Worm (Caenorhabditis elegans) whole organism, L3 larva: Measurements from ENCODE around the gene B0250.7.

Experiments
- R02D3.7 ChIP-seq: fragments of 150-350 bp; optimal IDR thresholded peaks from 2 replicates; lab custom pipeline; 2014; ENCODE audit warnings: missing biosample characterization, missing genetic modification characterization
- ZK546.5 ChIP-seq: sonication (generic microtip); optimal IDR thresholded peaks from 2 replicates; lab custom pipeline; 2017; ENCODE audit warnings: missing biosample characterization, missing genetic modification characterization
- ama-1 ChIP-seq: fragments of 150-350 bp; optimal IDR thresholded peaks from 2 replicates; lab custom pipeline; 2018
- ceh-16 ChIP-seq: sonication (generic microtip); optimal IDR thresholded peaks from 2 replicates; lab custom pipeline; 2017; ENCODE audit warnings: missing biosample characterization, missing genetic modification characterization
- ceh-28 ChIP-seq: fragments of 150-350 bp; optimal IDR thresholded peaks from 2 replicates; lab custom pipeline; 2014; ENCODE audit warnings: missing biosample characterization, missing genetic modification reagents, missing genetic modification characterization
- ceh-82 ChIP-seq: fragments of 150-350 bp; optimal IDR thresholded peaks from 2 replicates; lab custom pipeline; 2014; ENCODE audit warnings: missing biosample characterization, missing genetic modification characterization
- egl-5 ChIP-seq: fragments of 150-350 bp; optimal IDR thresholded peaks from 2 replicates; lab custom pipeline; 2017; ENCODE audit warnings: missing biosample characterization, missing genetic modification reagents, missing genetic modification characterization, inconsistent platforms
- elt-1 ChIP-seq: fragments of 150-350 bp; optimal IDR thresholded peaks from 2 replicates; lab custom pipeline; 2014; ENCODE audit warnings: missing biosample characterization, missing genetic modification characterization
- elt-3 ChIP-seq, 3 experiments: fragments of 150-350 bp in 1 of 3; sonication (generic microtip) in 2 of 3; optimal IDR thresholded peaks; 2 replicates in 2 of 3; 4 replicates in 1 of 3; lab custom pipeline; 2014 to 2017; ENCODE audit warnings: missing biosample characterization in 3 of 3, missing genetic modification characterization in 3 of 3
- fkh-10 ChIP-seq: sonication (generic microtip); optimal IDR thresholded peaks from 2 replicates; lab custom pipeline; 2017; ENCODE audit warnings: missing biosample characterization, missing genetic modification reagents, missing genetic modification characterization
- fkh-2 ChIP-seq: fragments of 150-350 bp; optimal IDR thresholded peaks from 2 replicates; lab custom pipeline; 2014; ENCODE audit warnings: missing biosample characterization, missing genetic modification reagents, missing genetic modification characterization
- fos-1 ChIP-seq: fragments of 150-350 bp; optimal IDR thresholded peaks from 2 replicates; lab custom pipeline; 2014; ENCODE audit warnings: missing biosample characterization, missing genetic modification characterization
- jun-1 ChIP-seq: fragments of 150-350 bp; optimal IDR thresholded peaks from 2 replicates; lab custom pipeline; 2014; ENCODE audit warnings: missing biosample characterization, missing genetic modification reagents, missing genetic modification characterization
- lin-15B ChIP-seq: fragments of 150-350 bp; optimal IDR thresholded peaks from 2 replicates; lab custom pipeline; 2014; ENCODE audit warnings: missing biosample characterization, missing genetic modification characterization
- mdl-1 ChIP-seq: fragments of 150-350 bp; optimal IDR thresholded peaks from 2 replicates; lab custom pipeline; 2014; ENCODE audit warnings: missing biosample characterization, missing genetic modification characterization
- nfya-1 ChIP-seq: sonication (generic microtip); optimal IDR thresholded peaks from 2 replicates; lab custom pipeline; 2017; ENCODE audit warnings: missing genetic modification characterization, mild to moderate bottlenecking, missing compliant biosample characterization, antibody characterized with exemption, moderate library complexity; ENCODE audit not compliant: insufficient read depth
- nhr-11 ChIP-seq: fragments of 150-350 bp; optimal IDR thresholded peaks from 2 replicates; lab custom pipeline; 2014; ENCODE audit warnings: missing biosample characterization, missing genetic modification characterization
- nhr-12 ChIP-seq: fragments of 150-350 bp; optimal IDR thresholded peaks from 2 replicates; lab custom pipeline; 2014; ENCODE audit warnings: missing biosample characterization, missing genetic modification characterization
- nhr-23 ChIP-seq: fragments of 150-350 bp; optimal IDR thresholded peaks from 2 replicates; lab custom pipeline; 2014; ENCODE audit warnings: missing biosample characterization, missing genetic modification reagents, missing genetic modification characterization
- nhr-237 ChIP-seq: fragments of 150-350 bp; optimal IDR thresholded peaks from 2 replicates; lab custom pipeline; 2014; ENCODE audit warnings: missing biosample characterization, missing genetic modification characterization
- nhr-25 ChIP-seq: sonication (generic microtip); optimal IDR thresholded peaks from 2 replicates; lab custom pipeline; 2017; ENCODE audit warnings: missing biosample characterization, missing genetic modification characterization
- nhr-43 ChIP-seq: sonication (generic microtip); optimal IDR thresholded peaks from 2 replicates; lab custom pipeline; 2016; ENCODE audit warnings: mild to moderate bottlenecking, missing genetic modification characterization, missing compliant biosample characterization; ENCODE audit not compliant: poor library complexity, severe bottlenecking
- nhr-67 ChIP-seq: fragments of 150-350 bp; optimal IDR thresholded peaks from 2 replicates; lab custom pipeline; 2014; ENCODE audit warnings: missing biosample characterization, missing genetic modification characterization
- nhr-76 ChIP-seq: fragments of 150-350 bp; sonication (generic microtip); optimal IDR thresholded peaks from 5 replicates; lab custom pipeline; 2014; ENCODE audit warnings: missing biosample characterization, missing genetic modification characterization
- nhr-77 ChIP-seq: fragments of 150-350 bp; optimal IDR thresholded peaks from 2 replicates; lab custom pipeline; 2014; ENCODE audit warnings: missing biosample characterization, missing genetic modification characterization
- pqm-1 ChIP-seq: fragments of 150-350 bp; optimal IDR thresholded peaks from 2 replicates; lab custom pipeline; 2017; ENCODE audit warnings: missing biosample characterization, missing genetic modification characterization, inconsistent platforms
- skn-1 ChIP-seq: fragments of 150-350 bp; optimal IDR thresholded peaks from 2 replicates; lab custom pipeline; 2014; ENCODE audit warnings: missing biosample characterization, missing genetic modification characterization
- snpc-4 ChIP-seq: fragments of 150-350 bp; optimal IDR thresholded peaks from 2 replicates; lab custom pipeline; 2014; ENCODE audit warnings: missing biosample characterization, missing genetic modification characterization
- unc-39 ChIP-seq: sonication (generic microtip); optimal IDR thresholded peaks from 4 replicates; lab custom pipeline; 2017; ENCODE audit warnings: missing biosample characterization, missing genetic modification characterization
- unc-62 ChIP-seq: fragments of 150-350 bp; sonication (generic microtip); optimal IDR thresholded peaks from 4 replicates; lab custom pipeline; 2014; ENCODE audit warnings: missing biosample characterization, missing genetic modification reagents, missing genetic modification characterization
- zag-1 ChIP-seq: fragments of 150-350 bp; optimal IDR thresholded peaks from 2 replicates; lab custom pipeline; 2014; ENCODE audit warnings: missing biosample characterization, missing genetic modification characterization
- ztf-11 ChIP-seq: fragments of 150-350 bp; optimal IDR thresholded peaks from 2 replicates; lab custom pipeline; 2014; ENCODE audit warnings: missing biosample characterization, missing genetic modification characterization
- ztf-4 ChIP-seq: fragments of 150-350 bp; optimal IDR thresholded peaks from 2 replicates; lab custom pipeline; 2014; ENCODE audit warnings: missing biosample characterization, missing genetic modification characterization

The B0250.7 gene

ce11 chrV:20492385-20492784, 16.5 kb upstream of the B0250.7 start, which contains the start of gene srbc-79:
Gene srbc-79 (minus strand): TSS chrV:20492485.
- TF ChIP-seq skn-1 (tag; lab: Kevin White, UChicago) (no peak), snpc-4 (tag; lab: Kevin White, UChicago) (no peak), elt-1 (tag; lab: Kevin White, UChicago) (no peak), ceh-82 (tag; lab: Kevin White, UChicago) (no peak), pqm-1 (no peak), egl-5 (tag; lab: Kevin White, UChicago) (no peak), ceh-16 (tag; lab: Kevin White, UChicago) (no peak), fkh-10 (GFP tag; lab: Kevin White, UChicago) (no peak), lin-15B (tag; lab: Kevin White, UChicago) (no peak), ZK546.5 (tag; lab: Kevin White, UChicago) (no peak), ztf-4 (no peak), ama-1 (lab: Kevin White, UChicago) (no peak), mdl-1 (tag; lab: Kevin White, UChicago) (no peak), nhr-77 (tag; lab: Kevin White, UChicago) (no peak), zag-1 (tag; lab: Kevin White, UChicago) (no peak)

- TF ChIP-seq nhr-43 (no peak), nhr-76 (tag; lab: Kevin White, UChicago) (no peak), pqm-1 (no peak), mdl-1 (tag; lab: Kevin White, UChicago) (no peak), elt-1 (tag; lab: Kevin White, UChicago) (no peak), fos-1 (tag; lab: Kevin White, UChicago) (no peak), nhr-12 (no peak), fkh-10 (GFP tag; lab: Kevin White, UChicago) (no peak), unc-62 (GFP tag; lab: Kevin White, UChicago) (no peak), zag-1 (tag; lab: Kevin White, UChicago) (no peak), ceh-28 (no peak), nhr-25 (tag; lab: Kevin White, UChicago) (no peak), nhr-11 (tag; lab: Kevin White, UChicago) (no peak), nhr-23 (tag; lab: Kevin White, UChicago) (no peak), unc-39 (no peak)
Observed at ce11 chrV:20489102-20489501, 13.2 kb upstream of the B0250.7 start, which contains the start of gene srbc-78. Gene srbc-78 (minus strand): TSS chrV:20489202.

ce11 chrV:20486549-20486948, 10.7 kb upstream of the B0250.7 start:
- TF ChIP-seq nfya-1 (tag; lab: Kevin White, UChicago) (peak; percentile 16), R02D3.7 (tag; lab: Kevin White, UChicago) (no peak), ztf-11 (tag; lab: Kevin White, UChicago) (no peak), nhr-77 (tag; lab: Kevin White, UChicago) (no peak)

ce11 chrV:20485285-20485684, 9.4 kb upstream of the B0250.7 start, which contains the start of gene dhcr-7:
Gene dhcr-7 (minus strand): TSS chrV:20485385.
- TF ChIP-seq fkh-2 (tag; lab: Kevin White, UChicago) (no peak), nhr-237 (no peak), ztf-4 (no peak)

ce11 chrV:20480790-20481189, 4.9 kb upstream of the B0250.7 start:
- TF ChIP-seq nhr-25 (tag; lab: Kevin White, UChicago), result no peak
- TF ChIP-seq nhr-67 (tag; lab: Kevin White, UChicago), result no peak
- no peak for TF ChIP-seq elt-3 (tag; optimal IDR thresholded peaks at IDR 0.05; lab: Kevin White, UChicago)
- TF ChIP-seq jun-1 (tag; lab: Kevin White, UChicago), result no peak
- no peak for TF ChIP-seq zag-1 (tag; lab: Kevin White, UChicago)
